Worm (Caenorhabditis elegans) whole organism, L2 larva: ENCODE measurements around the gene C48D1.1.

Experiments used
- C34F6.9 ChIP-seq: fragments of 150-350 bp; optimal IDR thresholded peaks from 2 replicates; lab custom pipeline; 2014; ENCODE audit warnings: missing biosample characterization, missing genetic modification characterization
- F13H6.1 ChIP-seq: sonication (generic microtip); optimal IDR thresholded peaks from 2 replicates; lab custom pipeline; 2016; ENCODE audit warnings: missing genetic modification characterization, missing compliant biosample characterization
- Y55F3AM.14 ChIP-seq: fragments of 200-800 bp; sonication (Bioruptor generic); optimal IDR thresholded peaks from 2 replicates; lab custom pipeline; 2018; ENCODE audit warnings: mild to moderate bottlenecking, missing genetic modification characterization, missing compliant biosample characterization
- ZK546.5 ChIP-seq: sonication (generic microtip); optimal IDR thresholded peaks from 2 replicates; lab custom pipeline; 2017; ENCODE audit warnings: missing biosample characterization, missing genetic modification characterization
- aly-2 ChIP-seq: fragments of 150-350 bp; optimal IDR thresholded peaks from 2 replicates; lab custom pipeline; 2014; ENCODE audit warnings: missing biosample characterization, missing genetic modification characterization
- ama-1 ChIP-seq: fragments of 150-350 bp; optimal IDR thresholded peaks from 2 replicates; lab custom pipeline; 2018; ENCODE audit warnings: inconsistent platforms
- ceh-16 ChIP-seq: fragments of 150-350 bp; optimal IDR thresholded peaks from 2 replicates; lab custom pipeline; 2014; ENCODE audit warnings: missing biosample characterization, missing genetic modification characterization
- crh-2 ChIP-seq: sonication (generic microtip); optimal IDR thresholded peaks from 2 replicates; lab custom pipeline; 2017; ENCODE audit warnings: missing biosample characterization, missing genetic modification characterization
- dmd-4 ChIP-seq: sonication (generic microtip); optimal IDR thresholded peaks from 2 replicates; lab custom pipeline; 2017; ENCODE audit warnings: missing biosample characterization, missing genetic modification characterization
- egl-27 ChIP-seq: sonication (generic microtip); optimal IDR thresholded peaks from 3 replicates; lab custom pipeline; 2017; ENCODE audit warnings: missing biosample characterization, missing genetic modification reagents, missing genetic modification characterization
- elt-1 ChIP-seq: fragments of 150-350 bp; optimal IDR thresholded peaks from 2 replicates; lab custom pipeline; 2014; ENCODE audit warnings: missing biosample characterization, missing genetic modification characterization
- elt-3 ChIP-seq: sonication (generic microtip); optimal IDR thresholded peaks from 2 replicates; lab custom pipeline; 2017; ENCODE audit warnings: missing biosample characterization, missing genetic modification characterization
- fos-1 ChIP-seq: fragments of 150-350 bp; optimal IDR thresholded peaks from 2 replicates; lab custom pipeline; 2014; ENCODE audit warnings: missing biosample characterization, missing genetic modification characterization
- lin-11 ChIP-seq: fragments of 150-350 bp; sonication (generic microtip); optimal IDR thresholded peaks from 2 replicates; lab custom pipeline; 2014; ENCODE audit warnings: missing biosample characterization, missing genetic modification characterization, inconsistent platforms, mixed read lengths
- lin-13 ChIP-seq: fragments of 150-350 bp; optimal IDR thresholded peaks from 2 replicates; lab custom pipeline; 2014; ENCODE audit warnings: missing biosample characterization, missing genetic modification reagents, missing genetic modification characterization
- lin-39 ChIP-seq: fragments of 150-350 bp; optimal IDR thresholded peaks from 2 replicates; lab custom pipeline; 2014; ENCODE audit warnings: missing biosample characterization, missing genetic modification reagents, missing genetic modification characterization
- lsy-2 ChIP-seq, 2 experiments: fragments of 150-350 bp in 1 of 2; sonication (generic microtip) in 1 of 2; optimal IDR thresholded peaks; 2 replicates each; lab custom pipeline; 2014 to 2017; ENCODE audit warnings: missing biosample characterization in 2 of 2, missing genetic modification characterization in 2 of 2
- mab-5 ChIP-seq: fragments of 150-350 bp; optimal IDR thresholded peaks from 2 replicates; lab custom pipeline; 2014; ENCODE audit warnings: missing biosample characterization, missing genetic modification characterization
- mbf-1 ChIP-seq: sonication (generic microtip); optimal IDR thresholded peaks from 2 replicates; lab custom pipeline; 2017; ENCODE audit warnings: missing biosample characterization, missing genetic modification characterization
- nhr-10 ChIP-seq: sonication (generic microtip); optimal IDR thresholded peaks from 2 replicates; lab custom pipeline; 2017; ENCODE audit warnings: missing biosample characterization, missing genetic modification characterization
- nhr-11 ChIP-seq: fragments of 150-350 bp; optimal IDR thresholded peaks from 2 replicates; lab custom pipeline; 2014; ENCODE audit warnings: missing biosample characterization, missing genetic modification characterization
- nhr-12 ChIP-seq: fragments of 150-350 bp; optimal IDR thresholded peaks from 2 replicates; lab custom pipeline; 2014; ENCODE audit warnings: missing biosample characterization, missing genetic modification characterization
- nhr-21 ChIP-seq: fragments of 150-350 bp; optimal IDR thresholded peaks from 2 replicates; lab custom pipeline; 2014; ENCODE audit warnings: missing biosample characterization, missing genetic modification characterization
- nhr-23 ChIP-seq: fragments of 150-350 bp; optimal IDR thresholded peaks from 2 replicates; lab custom pipeline; 2014; ENCODE audit warnings: missing biosample characterization, missing genetic modification reagents, missing genetic modification characterization
- nhr-237 ChIP-seq: fragments of 150-350 bp; optimal IDR thresholded peaks from 2 replicates; lab custom pipeline; 2014; ENCODE audit warnings: missing biosample characterization, missing genetic modification characterization
- nhr-25 ChIP-seq: fragments of 150-350 bp; sonication (generic microtip); optimal IDR thresholded peaks from 3 replicates; lab custom pipeline; 2014; ENCODE audit warnings: missing biosample characterization, missing genetic modification characterization
- peb-1 ChIP-seq: fragments of 150-350 bp; optimal IDR thresholded peaks from 2 replicates; lab custom pipeline; 2014; ENCODE audit warnings: missing biosample characterization, missing genetic modification characterization
- sem-4 ChIP-seq: fragments of 150-350 bp; optimal IDR thresholded peaks from 2 replicates; lab custom pipeline; 2014; ENCODE audit warnings: missing biosample characterization, missing genetic modification reagents, missing genetic modification characterization
- skn-1 ChIP-seq: sonication (generic microtip); optimal IDR thresholded peaks from 2 replicates; lab custom pipeline; 2017; ENCODE audit warnings: missing biosample characterization, missing genetic modification characterization
- sma-3 ChIP-seq: sonication (generic microtip); optimal IDR thresholded peaks from 2 replicates; lab custom pipeline; 2016; ENCODE audit warnings: missing genetic modification reagents, missing genetic modification characterization, missing compliant biosample characterization
- sma-9 ChIP-seq, 2 experiments: fragments of 150-350 bp in 1 of 2; sonication (generic microtip) in 1 of 2; optimal IDR thresholded peaks; 2 replicates each; lab custom pipeline; 2014 to 2016; ENCODE audit warnings: missing genetic modification characterization in 2 of 2, mild to moderate bottlenecking in 1 of 2, missing biosample characterization in 1 of 2, missing compliant biosample characterization in 1 of 2, missing genetic modification reagents in 1 of 2, moderate library complexity in 1 of 2
- snpc-4 ChIP-seq: fragments of 150-350 bp; optimal IDR thresholded peaks from 2 replicates; lab custom pipeline; 2014; ENCODE audit warnings: missing biosample characterization, missing genetic modification characterization
- unc-39 ChIP-seq: fragments of 150-350 bp; optimal IDR thresholded peaks from 2 replicates; lab custom pipeline; 2014; ENCODE audit warnings: missing biosample characterization, missing genetic modification characterization
- unc-55 ChIP-seq: fragments of 150-350 bp; sonication (generic microtip); optimal IDR thresholded peaks from 3 replicates; lab custom pipeline; 2014; ENCODE audit warnings: missing biosample characterization, missing genetic modification reagents, missing genetic modification characterization
- unc-62 ChIP-seq: fragments of 150-350 bp; optimal IDR thresholded peaks from 2 replicates; lab custom pipeline; 2014; ENCODE audit warnings: missing biosample characterization, missing genetic modification reagents, missing genetic modification characterization
- ztf-1 ChIP-seq: fragments of 200-800 bp; sonication (Bioruptor generic); conservative IDR thresholded peaks from 2 replicates; pipeline ENCODE4 v1.3.6; 2022; ENCODE audit warnings: missing genetic modification characterization, missing compliant biosample characterization
- ztf-11 ChIP-seq: sonication (generic microtip); optimal IDR thresholded peaks from 2 replicates; lab custom pipeline; 2017; ENCODE audit warnings: missing biosample characterization, missing genetic modification characterization
- ztf-4 ChIP-seq: fragments of 150-350 bp; optimal IDR thresholded peaks from 2 replicates; lab custom pipeline; 2014; ENCODE audit warnings: missing biosample characterization, missing genetic modification characterization

Gene C48D1.1

ce11 chrIV:13197282-13197681 lies at the start of gene C48D1.1:
Gene C48D1.1, minus strand, starts transcription at chrIV:13197382.
- no peak for TF ChIP-seq mab-5 (tag; lab: Kevin White, UChicago)
- no peak for TF ChIP-seq mbf-1 (tag; lab: Kevin White, UChicago)
- TF ChIP-seq lin-11 (tag; lab: Kevin White, UChicago), result no peak
- TF ChIP-seq egl-27 (tag; lab: Kevin White, UChicago), result no peak
- TF ChIP-seq lin-39, result no peak
- TF ChIP-seq nhr-237 (tag; lab: Kevin White, UChicago), result no peak
- TF ChIP-seq, all 48 proteins: peak for 0

DNA sequence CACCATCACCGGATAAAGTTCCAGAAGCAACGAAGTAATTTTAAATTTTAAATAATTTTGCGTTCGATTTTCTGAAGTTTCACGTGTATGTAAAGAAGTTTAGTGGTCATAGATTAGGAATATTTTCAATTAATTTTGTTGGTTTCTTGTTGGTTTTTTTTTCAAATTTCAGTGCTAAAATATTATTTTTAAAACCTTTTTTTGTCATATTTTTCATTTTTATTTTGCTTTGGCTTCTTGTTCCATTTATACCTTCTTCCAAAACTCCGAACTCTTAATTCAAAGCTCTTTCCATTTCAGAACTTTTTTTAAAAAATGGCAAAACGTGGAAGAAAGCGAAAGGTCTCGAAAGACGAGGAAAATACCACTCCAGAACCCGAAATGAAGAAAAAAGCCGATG lies 49.8 kb upstream of the C48D1.1 start, which contains the start of gene JC8.7:
Gene JC8.7, plus strand, starts transcription at position 301 of the 400 bp plus-strand sequence.
- TF ChIP-seq unc-55 (GFP tag; lab: Kevin White, UChicago), result no peak
- no peak for TF ChIP-seq F13H6.1 (tag; lab: Kevin White, UChicago)
- no peak for TF ChIP-seq egl-27 (tag; lab: Kevin White, UChicago)
- no peak for TF ChIP-seq nhr-11
- no peak for TF ChIP-seq peb-1
- no peak for TF ChIP-seq ceh-16 (tag; lab: Kevin White, UChicago)
- TF ChIP-seq crh-2 (tag; lab: Kevin White, UChicago), result no peak
- no peak for TF ChIP-seq ztf-11 (tag; lab: Kevin White, UChicago)

ce11 chrIV:13244024-13244423 lies 46.8 kb upstream of the C48D1.1 start, which contains the start of gene cox-11:
Gene cox-11, plus strand, starts transcription at chrIV:13244324.
- no peak for TF ChIP-seq ceh-16 (tag; lab: Kevin White, UChicago)
- no peak for TF ChIP-seq ZK546.5 (tag; lab: Kevin White, UChicago)
- TF ChIP-seq dmd-4 (tag; lab: Kevin White, UChicago), result no peak
- TF ChIP-seq elt-1 (tag; lab: Kevin White, UChicago), result no peak
- TF ChIP-seq nhr-23 (tag; lab: Kevin White, UChicago), result no peak
- TF ChIP-seq, all 48 proteins: peak for 0

DNA sequence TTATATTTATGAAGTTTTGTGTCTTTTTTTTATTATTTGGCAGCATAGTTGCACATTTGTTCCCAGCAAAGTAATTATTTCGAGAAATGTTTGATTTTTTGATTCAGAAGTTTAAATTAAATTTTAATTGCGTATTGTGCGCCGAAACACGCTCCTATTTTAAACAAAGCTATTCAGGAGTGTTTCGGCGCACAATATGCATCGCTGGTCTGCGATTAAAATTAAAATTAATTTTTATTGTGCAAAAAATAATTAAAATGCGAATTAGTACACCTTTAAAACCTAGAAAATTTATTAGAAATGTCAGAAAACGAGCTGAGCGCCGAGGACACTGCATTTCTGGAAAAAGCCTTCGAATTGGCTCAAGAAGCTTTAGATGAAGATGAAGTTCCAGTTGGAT lies 46.2 kb upstream of the C48D1.1 start, which contains the start of gene JC8.4:
Gene JC8.4, plus strand, starts transcription at position 301 of the 400 bp plus-strand sequence.
- TF ChIP-seq unc-62 (GFP tag; lab: Kevin White, UChicago), result no peak
- TF ChIP-seq dmd-4 (tag; lab: Kevin White, UChicago), result no peak
- TF ChIP-seq nhr-21, result no peak
- TF ChIP-seq sma-3, result no peak
- no peak for TF ChIP-seq skn-1 (tag; lab: Kevin White, UChicago)
- no peak for TF ChIP-seq unc-39 (tag; lab: Kevin White, UChicago)
- no peak for TF ChIP-seq nhr-237 (tag; lab: Kevin White, UChicago)
- TF ChIP-seq nhr-11, result no peak
- TF ChIP-seq nhr-12 (tag; lab: Kevin White, UChicago), result no peak
- TF ChIP-seq Y55F3AM.14, result no peak
- TF ChIP-seq elt-1 (tag; lab: Kevin White, UChicago), result no peak
- TF ChIP-seq unc-55 (GFP tag; lab: Kevin White, UChicago), result no peak
- TF ChIP-seq lin-11 (tag; lab: Kevin White, UChicago), result no peak
- TF ChIP-seq ztf-4 (tag; lab: Kevin White, UChicago), result no peak
- no peak for TF ChIP-seq peb-1
- no peak for TF ChIP-seq C34F6.9
- TF ChIP-seq lsy-2 (tag; optimal IDR thresholded peaks at IDR 0.05; lab: Kevin White, UChicago), result no peak
- no peak for TF ChIP-seq elt-3 (tag; lab: Kevin White, UChicago)
- no peak for TF ChIP-seq mbf-1 (tag; lab: Kevin White, UChicago)
- TF ChIP-seq nhr-25 (tag; lab: Kevin White, UChicago), result no peak

DNA sequence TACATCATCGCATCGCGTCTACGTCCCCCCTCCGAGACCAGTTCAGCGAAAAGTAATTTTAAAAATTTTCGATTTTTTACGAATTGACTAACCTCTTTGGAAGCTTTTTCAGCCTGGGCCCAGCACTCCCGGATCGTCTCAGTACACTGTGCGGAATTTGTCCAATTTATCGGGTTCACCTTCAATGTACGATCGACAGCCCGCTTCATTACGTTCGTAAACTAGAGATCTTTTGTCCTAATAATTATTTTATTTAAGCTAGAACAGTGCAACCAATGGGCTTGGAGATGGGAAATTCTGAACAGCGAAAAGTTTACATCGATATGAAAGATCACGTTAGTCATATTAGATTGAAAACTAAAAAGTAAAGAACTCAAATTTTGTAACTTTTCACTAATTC lies 44.2 kb upstream of the C48D1.1 start:
- TF ChIP-seq aly-2 (tag; lab: Kevin White, UChicago), result no peak
- TF ChIP-seq lin-39, result no peak
- no peak for TF ChIP-seq mbf-1 (tag; lab: Kevin White, UChicago)
- TF ChIP-seq nhr-23 (tag; lab: Kevin White, UChicago), result no peak
- TF ChIP-seq C34F6.9, result no peak
- no peak for TF ChIP-seq ama-1
- TF ChIP-seq lin-13, result no peak
- TF ChIP-seq fos-1 (tag; lab: Kevin White, UChicago), result no peak
- no peak for TF ChIP-seq sma-9 (GFP tag; optimal IDR thresholded peaks at IDR 0.05; lab: Kevin White, UChicago)
- TF ChIP-seq sma-9 (tag; optimal IDR thresholded peaks at IDR 0.05; lab: Kevin White, UChicago), result no peak
- no peak for TF ChIP-seq ztf-1 (GFP tag; lab: Robert Waterston, UW)
- no peak for TF ChIP-seq egl-27 (tag; lab: Kevin White, UChicago)
- no peak for TF ChIP-seq snpc-4 (tag; lab: Kevin White, UChicago)
- no peak for TF ChIP-seq nhr-237 (tag; lab: Kevin White, UChicago)
- TF ChIP-seq crh-2 (tag; lab: Kevin White, UChicago), result no peak
- no peak for TF ChIP-seq sem-4 (tag; lab: Kevin White, UChicago)
- TF ChIP-seq nhr-10, result no peak
